Fruit fly (Drosophila melanogaster) whole organism, adult: ENCODE data around the gene Atg4b.

Experiments used
- CG11617 ChIP-seq: fragments of 200-800 bp; sonication (Bioruptor generic); optimal IDR thresholded peaks from 2 replicates; lab custom pipeline; 2017; ENCODE audit warnings: mild to moderate bottlenecking, missing biosample characterization, missing genetic modification reagents, missing genetic modification characterization
- CG12768 ChIP-seq: fragments of 200-800 bp; sonication (Bioruptor generic); optimal IDR thresholded peaks from 2 replicates; lab custom pipeline; 2017; ENCODE audit warnings: missing biosample characterization, missing genetic modification characterization, mild to moderate bottlenecking, moderate library complexity, missing genetic modification reagents
- CG14711 ChIP-seq: fragments of 200-800 bp; sonication (Bioruptor generic); optimal IDR thresholded peaks from 2 replicates; lab custom pipeline; 2018; ENCODE audit warnings: missing biosample characterization, mild to moderate bottlenecking, missing genetic modification characterization, moderate library complexity
- CG1620 ChIP-seq: fragments of 200-800 bp; sonication (Bioruptor generic); optimal IDR thresholded peaks from 2 replicates; lab custom pipeline; 2016; ENCODE audit warnings: missing biosample characterization, missing genetic modification characterization
- CG33017 ChIP-seq: fragments of 200-800 bp; sonication (Bioruptor generic); optimal IDR thresholded peaks from 2 replicates; lab custom pipeline; 2018; ENCODE audit warnings: missing biosample characterization, mild to moderate bottlenecking, missing genetic modification characterization, moderate library complexity
- CG5204 ChIP-seq: fragments of 200-800 bp; sonication (Bioruptor generic); optimal IDR thresholded peaks from 2 replicates; lab custom pipeline; 2016; ENCODE audit warnings: missing biosample characterization, missing genetic modification characterization
- CG7045 ChIP-seq: fragments of 200-800 bp; sonication (Bioruptor generic); optimal IDR thresholded peaks from 2 replicates; lab custom pipeline; 2017; ENCODE audit warnings: missing biosample characterization, mild to moderate bottlenecking, missing genetic modification characterization
- CG7101 ChIP-seq: fragments of 200-800 bp; sonication (Bioruptor generic); optimal IDR thresholded peaks from 2 replicates; lab custom pipeline; 2018; ENCODE audit warnings: missing biosample characterization, mild to moderate bottlenecking, missing genetic modification characterization, moderate library complexity
- Clk ChIP-seq: fragments of 200-800 bp; sonication (Bioruptor generic); optimal IDR thresholded peaks from 2 replicates; lab custom pipeline; 2017; ENCODE audit warnings: missing biosample characterization, missing genetic modification characterization
- Crg-1 ChIP-seq: fragments of 200-800 bp; sonication (Bioruptor generic); optimal IDR thresholded peaks from 2 replicates; lab custom pipeline; 2016; ENCODE audit warnings: missing biosample characterization, missing genetic modification characterization
- Hr96 ChIP-seq: fragments of 200-800 bp; sonication (Bioruptor generic); optimal IDR thresholded peaks from 2 replicates; lab custom pipeline; 2016; ENCODE audit warnings: missing biosample characterization, missing genetic modification characterization
- Mnt ChIP-seq: fragments of 200-800 bp; sonication (Bioruptor generic); optimal IDR thresholded peaks from 2 replicates; lab custom pipeline; 2016; ENCODE audit warnings: missing biosample characterization, mild to moderate bottlenecking, missing genetic modification characterization
- bab1 ChIP-seq: fragments of 200-800 bp; sonication (Bioruptor generic); optimal IDR thresholded peaks from 3 replicates; lab custom pipeline; 2019; ENCODE audit warnings: missing biosample characterization, mild to moderate bottlenecking, missing genetic modification characterization, moderate library complexity
- cic ChIP-seq: fragments of 200-800 bp; sonication (Bioruptor generic); optimal IDR thresholded peaks from 2 replicates; lab custom pipeline; 2017; ENCODE audit warnings: missing biosample characterization, mild to moderate bottlenecking, missing genetic modification characterization, moderate library complexity
- cnc ChIP-seq, 2 experiments: fragments of >200 bp; optimal IDR thresholded peaks; 2 replicates each; lab custom pipeline; 2017
- kay ChIP-seq: fragments of 200-800 bp; sonication (Bioruptor generic); peaks from one replicate; lab custom pipeline; 2016; ENCODE audit warnings: missing biosample characterization, missing genetic modification characterization, borderline replicate concordance
- ovo ChIP-seq: fragments of 200-800 bp; sonication (Bioruptor generic); optimal IDR thresholded peaks from 2 replicates; lab custom pipeline; 2016; ENCODE audit warnings: missing biosample characterization, missing genetic modification characterization
- pad ChIP-seq: fragments of 200-800 bp; sonication (Bioruptor generic); optimal IDR thresholded peaks from 3 replicates; lab custom pipeline; 2017; ENCODE audit warnings: missing biosample characterization, missing genetic modification characterization, mild to moderate bottlenecking, moderate library complexity, missing genetic modification reagents
- tj ChIP-seq: fragments of 200-800 bp; sonication (Bioruptor generic); optimal IDR thresholded peaks from 3 replicates; lab custom pipeline; 2017; ENCODE audit warnings: missing biosample characterization, mild to moderate bottlenecking, missing genetic modification characterization, moderate library complexity
- toe ChIP-seq: fragments of 200-800 bp; sonication (Bioruptor generic); optimal IDR thresholded peaks from 2 replicates; lab custom pipeline; 2016; ENCODE audit warnings: missing biosample characterization, missing genetic modification characterization

The Atg4b gene

DNA sequence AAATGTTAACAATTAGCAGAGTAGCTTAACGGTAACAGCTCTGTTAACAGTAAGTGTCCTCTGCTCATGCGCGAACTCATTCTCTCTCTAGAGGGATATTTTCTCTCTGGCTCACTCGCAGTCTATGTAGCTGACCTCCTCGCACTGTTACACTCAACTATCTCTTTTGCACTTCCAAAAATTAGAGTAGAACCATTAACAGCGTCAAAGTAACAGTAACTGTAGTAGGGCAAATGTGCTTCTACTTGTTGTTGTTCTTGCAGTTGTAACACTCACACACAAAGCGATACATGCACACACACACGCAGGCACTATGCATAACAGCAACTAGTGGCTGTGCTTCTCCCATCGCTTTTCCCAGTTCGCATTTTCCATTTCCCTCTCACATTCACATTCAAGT lies 22.3 kb upstream of the Atg4b start:
- TF ChIP-seq bab1 (GFP tag; lab: Kevin White, UChicago) (no peak), Crg-1 (GFP tag; lab: Kevin White, UChicago) (no peak), pad (GFP tag; lab: Kevin White, UChicago) (no peak)

DNA sequence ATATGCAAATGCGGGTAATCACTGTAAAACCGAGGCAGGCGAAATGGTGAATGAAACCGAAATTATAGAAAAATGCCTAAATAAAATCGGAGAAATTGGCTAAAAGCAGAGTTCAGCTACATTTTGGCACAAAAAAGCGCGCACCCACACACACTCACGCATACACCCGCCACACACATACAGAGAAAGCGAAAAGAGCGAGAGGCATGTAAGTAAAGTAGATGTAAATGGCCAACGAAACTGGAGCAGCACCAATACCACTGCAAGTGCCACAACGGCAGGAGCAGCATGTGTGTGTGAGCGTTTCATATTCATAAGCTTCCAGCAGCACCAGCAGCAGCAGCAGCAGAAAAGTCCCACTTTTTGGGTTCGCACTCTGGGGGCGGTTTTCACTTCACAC lies 18.7 kb upstream of the Atg4b start:
- TF ChIP-seq CG12768 (GFP tag; lab: Kevin White, UChicago) (no peak), CG5204 (GFP tag; lab: Kevin White, UChicago) (no peak), kay (no peak), Crg-1 (GFP tag; lab: Kevin White, UChicago) (no peak), Mnt (GFP tag; lab: Kevin White, UChicago) (no peak), ovo (GFP tag; lab: Kevin White, UChicago) (no peak), CG1620 (GFP tag; lab: Kevin White, UChicago) (no peak), CG11617 (GFP tag; lab: Kevin White, UChicago) (no peak), toe (GFP tag; lab: Kevin White, UChicago) (no peak), CG14711 (tag; lab: Kevin White, UChicago) (no peak), CG33017 (tag; lab: Kevin White, UChicago) (no peak), CG7045 (GFP tag; lab: Kevin White, UChicago) (no peak), CG7101 (tag; lab: Kevin White, UChicago) (no peak), Clk (GFP tag; lab: Kevin White, UChicago) (no peak), cnc (optimal IDR thresholded peaks at IDR 0.05; lab: Kevin White, UChicago) (no peak)

DNA sequence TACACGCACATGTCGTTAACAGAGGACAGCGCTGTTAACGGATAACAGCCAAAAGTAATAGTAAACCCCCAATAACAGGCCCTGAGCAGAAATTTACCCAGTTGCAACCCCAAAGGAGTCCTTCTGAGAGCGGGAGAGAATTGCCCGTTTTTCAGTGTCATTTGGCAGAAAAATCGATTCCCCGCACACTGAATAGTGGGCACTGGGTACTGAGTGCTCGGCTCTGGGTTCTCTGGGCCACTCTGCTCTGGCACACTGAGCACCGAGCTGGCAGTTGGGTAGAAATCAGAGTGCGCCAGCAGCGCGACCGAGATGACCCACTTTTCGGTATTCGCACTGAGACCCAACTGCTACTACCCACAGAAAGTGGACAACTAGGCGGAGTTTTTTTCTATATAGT lies 17.7 kb upstream of the Atg4b start, which contains the start of gene Rbp:
TSS of gene Rbp (plus strand) at position 239 of the 400 bp plus-strand sequence.
- TF ChIP-seq Mnt (GFP tag; lab: Kevin White, UChicago) (no peak), cnc (optimal IDR thresholded peaks at IDR 0.05; lab: Kevin White, UChicago) (no peak), CG7045 (GFP tag; lab: Kevin White, UChicago) (no peak), CG5204 (GFP tag; lab: Kevin White, UChicago) (no peak), Clk (GFP tag; lab: Kevin White, UChicago) (no peak), Crg-1 (GFP tag; lab: Kevin White, UChicago) (no peak), bab1 (GFP tag; lab: Kevin White, UChicago) (no peak), Hr96 (no peak), CG7101 (tag; lab: Kevin White, UChicago) (no peak), CG11617 (GFP tag; lab: Kevin White, UChicago) (no peak), pad (GFP tag; lab: Kevin White, UChicago) (no peak), CG12768 (GFP tag; lab: Kevin White, UChicago) (no peak)

DNA sequence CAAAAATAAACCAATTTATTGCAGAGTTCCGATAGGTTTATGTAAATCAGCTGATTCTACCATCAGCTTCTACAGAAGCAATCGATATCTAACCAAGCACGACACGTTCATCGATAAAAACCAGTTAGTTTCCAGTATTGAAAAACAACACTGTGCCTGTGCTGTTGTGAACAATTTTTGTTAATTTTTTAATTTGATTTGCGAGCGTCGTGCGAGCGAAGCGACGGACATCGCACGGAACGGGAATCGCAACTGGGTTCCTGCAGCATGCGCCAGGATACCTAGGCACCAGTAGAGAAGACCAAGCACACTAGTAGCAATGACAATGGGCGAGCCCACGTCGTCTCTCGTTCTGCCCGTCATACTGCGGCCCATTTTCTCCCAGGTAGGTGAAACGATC lies 15.1 kb upstream of the Atg4b start, which contains the start of the genes Ccm3 and CG6136:
TSS of gene Ccm3 (plus strand) at position 125 of the 400 bp plus-strand sequence.
TSS of gene CG6136 (minus strand) at position 380 of the 400 bp plus-strand sequence.
- peak; percentile 72 for TF ChIP-seq Hr96
- TF ChIP-seq CG7101 (tag; lab: Kevin White, UChicago): peak; percentile 78
- TF ChIP-seq toe (GFP tag; lab: Kevin White, UChicago): peak; percentile 32
- TF ChIP-seq tj: no peak
- TF ChIP-seq CG5204 (GFP tag; lab: Kevin White, UChicago): no peak
- TF ChIP-seq pad (GFP tag; lab: Kevin White, UChicago): peak; percentile 70
- no peak for TF ChIP-seq cnc (optimal IDR thresholded peaks at IDR 0.05; lab: Kevin White, UChicago)
- TF ChIP-seq CG1620 (GFP tag; lab: Kevin White, UChicago): peak; percentile 38
- TF ChIP-seq CG7045 (GFP tag; lab: Kevin White, UChicago): peak; percentile 42
- peak; percentile 69 for TF ChIP-seq CG12768 (GFP tag; lab: Kevin White, UChicago)
- peak; percentile 53 for TF ChIP-seq CG33017 (tag; lab: Kevin White, UChicago)
- peak; percentile 85 for TF ChIP-seq Crg-1 (GFP tag; lab: Kevin White, UChicago)
- TF ChIP-seq ovo (GFP tag; lab: Kevin White, UChicago): peak; percentile 49
- TF ChIP-seq CG14711 (tag; lab: Kevin White, UChicago): peak; percentile 38
- TF ChIP-seq kay: no peak
- peak; percentile 31 for TF ChIP-seq CG11617 (GFP tag; lab: Kevin White, UChicago)
- TF ChIP-seq bab1 (GFP tag; lab: Kevin White, UChicago): peak; percentile 66
- peak; percentile 37 for TF ChIP-seq Clk (GFP tag; lab: Kevin White, UChicago)
- TF ChIP-seq Mnt (GFP tag; lab: Kevin White, UChicago): peak; percentile 73
- TF ChIP-seq cic: peak; percentile 45

DNA sequence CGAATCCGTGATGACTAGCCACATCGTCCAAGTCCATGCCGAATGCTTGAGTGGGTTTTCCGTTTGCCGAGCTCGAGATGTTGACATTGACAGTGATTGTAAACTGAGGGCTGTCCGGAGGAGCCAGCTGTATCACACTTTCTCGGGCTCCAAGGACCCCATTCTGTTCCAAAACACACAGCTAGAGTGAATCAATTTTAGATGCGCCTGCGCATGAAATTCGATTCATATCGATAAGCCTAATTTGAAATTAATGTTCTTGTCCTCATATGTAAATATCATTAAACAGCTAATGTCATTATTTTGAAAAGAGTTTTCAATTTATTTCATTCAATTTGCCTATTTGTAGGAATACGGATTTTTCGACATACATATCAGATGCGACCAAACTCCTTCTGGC lies 13.0 kb upstream of the Atg4b start, which contains the start of gene CG14868:
TSS of gene CG14868 (minus strand) at position 204 of the 400 bp plus-strand sequence.
- TF ChIP-seq cnc (optimal IDR thresholded peaks at IDR 0.05; lab: Kevin White, UChicago) (no peak), Clk (GFP tag; lab: Kevin White, UChicago) (no peak), bab1 (GFP tag; lab: Kevin White, UChicago) (no peak), CG5204 (GFP tag; lab: Kevin White, UChicago) (no peak), tj (no peak), CG1620 (GFP tag; lab: Kevin White, UChicago) (no peak), Mnt (GFP tag; lab: Kevin White, UChicago) (no peak), toe (GFP tag; lab: Kevin White, UChicago) (no peak), CG33017 (tag; lab: Kevin White, UChicago) (no peak), cic (no peak)

DNA sequence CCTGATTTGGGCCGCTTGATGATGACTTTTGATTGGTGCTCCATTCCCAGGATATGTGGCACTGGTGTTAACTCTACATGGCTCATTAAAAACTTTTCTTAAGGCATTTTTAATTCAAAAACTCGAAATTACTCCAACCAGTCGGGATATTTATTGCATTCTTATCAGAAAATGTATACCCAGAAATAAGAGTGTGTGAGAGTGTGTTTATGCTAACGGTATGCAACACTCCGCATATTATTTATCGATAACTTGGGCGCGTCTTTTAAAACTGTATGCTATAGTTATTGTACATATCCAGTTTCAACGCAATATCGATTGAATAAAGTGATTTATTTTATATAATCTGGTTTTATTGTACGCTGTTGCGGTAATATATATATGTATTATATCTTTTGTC lies 10.8 kb upstream of the Atg4b start, which contains the start of gene CG34404:
TSS of gene CG34404 (minus strand) at position 189 of the 400 bp plus-strand sequence.
- TF ChIP-seq kay (no peak), CG7101 (tag; lab: Kevin White, UChicago) (peak; percentile 34), Crg-1 (GFP tag; lab: Kevin White, UChicago) (peak; percentile 19), CG14711 (tag; lab: Kevin White, UChicago) (no peak), Mnt (GFP tag; lab: Kevin White, UChicago) (peak; percentile 10), CG1620 (GFP tag; lab: Kevin White, UChicago) (peak; percentile 24)
